Fruit fly (Drosophila melanogaster): Measurements from ENCODE around the gene pths.
A peak's percentile ranks its signal among the peaks of the same experiment; 100 is the strongest.

The pths gene

dm6 chr2L:21107651-21108489, 35.2 kb upstream of the pths start (continued):
- TF ChIP-seq Sox102F (GFP tag; optimal IDR thresholded peaks at IDR 0.05) = peak; percentile 15
- no peak for TF ChIP-seq CG1621 (tag; optimal IDR thresholded peaks at IDR 0.05)
- TF ChIP-seq topi (GFP tag; optimal IDR thresholded peaks at IDR 0.05) = no peak
- TF ChIP-seq Sox15 (GFP tag; optimal IDR thresholded peaks at IDR 0.05) = no peak
- no peak for TF ChIP-seq Eip93F (GFP tag; optimal IDR thresholded peaks at IDR 0.05)
- peak; percentile 58; the same call in 2 of the 3 replicates for TF ChIP-seq CG8119 (GFP tag; IDR thresholded peaks at IDR 0.05)
- no peak for TF ChIP-seq CG6808 (GFP tag; optimal IDR thresholded peaks at IDR 0.05)
- no peak for TF ChIP-seq ss (GFP tag; optimal IDR thresholded peaks at IDR 0.05)
- peak; percentile 35 for TF ChIP-seq Hr39 (GFP tag; optimal IDR thresholded peaks at IDR 0.05)
- peak; percentile 47 for TF ChIP-seq lz (GFP tag; optimal IDR thresholded peaks at IDR 0.05)
- TF ChIP-seq net (GFP tag; optimal IDR thresholded peaks at IDR 0.05) = no peak
- TF ChIP-seq salr (GFP tag; optimal IDR thresholded peaks at IDR 0.05) = peak in 1 of 2 experiments; percentile 34
- peak; percentile 35 for TF ChIP-seq CG10631 (GFP tag; optimal IDR thresholded peaks at IDR 0.05)
- TF ChIP-seq Sox14 (GFP tag; optimal IDR thresholded peaks at IDR 0.05) = no peak
- peak; percentile 44 for TF ChIP-seq Ets96B (tag; optimal IDR thresholded peaks at IDR 0.05)
- TF ChIP-seq CG6792 (GFP tag; optimal IDR thresholded peaks at IDR 0.05) = no peak
- TF ChIP-seq Eip78C (GFP tag) = peak; percentile 85
- TF ChIP-seq Hr4 (GFP tag; optimal IDR thresholded peaks at IDR 0.05) = peak; percentile 59
- TF ChIP-seq CG9139 (GFP tag; optimal IDR thresholded peaks at IDR 0.05) = no peak
- no peak for TF ChIP-seq fd85E (GFP tag; optimal IDR thresholded peaks at IDR 0.05)
- TF ChIP-seq Eip75B (GFP tag; optimal IDR thresholded peaks at IDR 0.05) = peak; percentile 54
- peak; percentile 45 for TF ChIP-seq Smox (GFP tag; optimal IDR thresholded peaks at IDR 0.05)
- TF ChIP-seq CG8632 (GFP tag; optimal IDR thresholded peaks at IDR 0.05) = no peak
- TF ChIP-seq CG34406 (GFP tag; optimal IDR thresholded peaks at IDR 0.05) = peak; percentile 8
- TF ChIP-seq Gug (GFP tag; IDR thresholded peaks at IDR 0.05) = 0 out of 2 replicates have a peak, but pooled peaks have one; percentile 35
- peak; percentile 42 for TF ChIP-seq OdsH (GFP tag; optimal IDR thresholded peaks at IDR 0.05)
- TF ChIP-seq CG7368 (GFP tag; optimal IDR thresholded peaks at IDR 0.05) = no peak
- TF ChIP-seq svp (GFP tag) = no peak
- TF ChIP-seq acj6 (GFP tag; optimal IDR thresholded peaks at IDR 0.05) = peak; percentile 53
- no peak for TF ChIP-seq Ets21C (GFP tag; optimal IDR thresholded peaks at IDR 0.05)
- no peak for TF ChIP-seq Hr38 (GFP tag; optimal IDR thresholded peaks at IDR 0.05)
- TF ChIP-seq CG11294 (GFP tag; IDR thresholded peaks at IDR 0.05) = no peak
- TF ChIP-seq esn (GFP tag; optimal IDR thresholded peaks at IDR 0.05) = peak; percentile 35
- TF ChIP-seq fkh (GFP tag; optimal IDR thresholded peaks at IDR 0.05) = no peak
- TF ChIP-seq CG8319 (GFP tag; optimal IDR thresholded peaks at IDR 0.05) = no peak
- peak; percentile 4 for TF ChIP-seq CG11762 (GFP tag; optimal IDR thresholded peaks at IDR 0.05; ENCODE audit: insufficient read depth)

dm6 chr2L:21108759-21109282, 34.2 kb upstream of the pths start:
- TF ChIP-seq vri (GFP tag; optimal IDR thresholded peaks at IDR 0.05) (peak; percentile 12), net (GFP tag; optimal IDR thresholded peaks at IDR 0.05) (peak; percentile 37), Ets21C (GFP tag; optimal IDR thresholded peaks at IDR 0.05) (peak; percentile 17), Hr39 (GFP tag; optimal IDR thresholded peaks at IDR 0.05) (peak; percentile 30), acj6 (GFP tag; optimal IDR thresholded peaks at IDR 0.05) (peak; percentile 49), topi (GFP tag; optimal IDR thresholded peaks at IDR 0.05) (peak; percentile 63), CG8119 (GFP tag; IDR thresholded peaks at IDR 0.05) (no peak; the same call in 2 of the 3 replicates), svp (GFP tag) (peak; percentile 80), Ets96B (tag; optimal IDR thresholded peaks at IDR 0.05) (no peak), Smox (GFP tag; optimal IDR thresholded peaks at IDR 0.05) (peak; percentile 34), CG6854 (GFP tag; optimal IDR thresholded peaks at IDR 0.05) (no peak), CG4318 (GFP tag; optimal IDR thresholded peaks at IDR 0.05) (peak; percentile 42), Sox102F (GFP tag; optimal IDR thresholded peaks at IDR 0.05) (peak; percentile 61), CG10669 (GFP tag; optimal IDR thresholded peaks at IDR 0.05) (peak; percentile 19), dsx (GFP tag; optimal IDR thresholded peaks at IDR 0.05; ENCODE audit: poor library complexity, severe bottlenecking) (no peak), spab (GFP tag; optimal IDR thresholded peaks at IDR 0.05) (no peak), pdm3 (GFP tag; optimal IDR thresholded peaks at IDR 0.05) (peak; percentile 49), fd59A (GFP tag; optimal IDR thresholded peaks at IDR 0.05) (peak; percentile 49), CG15336 (GFP tag; IDR thresholded peaks at IDR 0.05) (no peak), Eip78C (GFP tag) (peak; percentile 91), esn (GFP tag; optimal IDR thresholded peaks at IDR 0.05) (peak; percentile 54), eg (GFP tag; IDR thresholded peaks at IDR 0.05) (no peak; the same call in 2 of the 3 replicates), ss (GFP tag; optimal IDR thresholded peaks at IDR 0.05) (no peak), Hr38 (GFP tag; optimal IDR thresholded peaks at IDR 0.05) (no peak), CG6792 (GFP tag; optimal IDR thresholded peaks at IDR 0.05) (peak; percentile 11), CG16779 (tag; optimal IDR thresholded peaks at IDR 0.05) (no peak)

Measured in whole organism, prepupa.